Worm (Caenorhabditis elegans) whole organism, early embryonic: ENCODE data around the gene cfap-36.

Source experiments
- B0310.2 ChIP-seq: sonication (generic microtip); optimal IDR thresholded peaks from 2 replicates; lab custom pipeline; 2016; ENCODE audit warnings: mild to moderate bottlenecking, missing genetic modification characterization, missing compliant biosample characterization
- F13C5.2 ChIP-seq: sonication (generic microtip); optimal IDR thresholded peaks from 2 replicates; lab custom pipeline; 2017; ENCODE audit warnings: mild to moderate bottlenecking, missing genetic modification characterization, inconsistent platforms, missing compliant biosample characterization
- aly-1 ChIP-seq: sonication (generic microtip); optimal IDR thresholded peaks from 2 replicates; lab custom pipeline; 2016; ENCODE audit warnings: missing genetic modification characterization, missing compliant biosample characterization
- ama-1 ChIP-seq: fragments of 150-350 bp; optimal IDR thresholded peaks from 2 replicates; lab custom pipeline; 2014
- ceh-13 ChIP-seq: fragments of 200-800 bp; sonication (Bioruptor generic); optimal IDR thresholded peaks from 2 replicates; lab custom pipeline; 2018; ENCODE audit warnings: mild to moderate bottlenecking, missing genetic modification characterization, missing compliant biosample characterization
- ceh-36 ChIP-seq: sonication (generic microtip); optimal IDR thresholded peaks from 2 replicates; lab custom pipeline; 2016; ENCODE audit warnings: missing genetic modification characterization, inconsistent platforms, missing compliant biosample characterization
- ets-7 ChIP-seq: sonication (generic microtip); optimal IDR thresholded peaks from 2 replicates; lab custom pipeline; 2016; ENCODE audit warnings: missing genotype, missing genetic modification characterization, missing compliant biosample characterization
- flt-1 ChIP-seq: fragments of 200-800 bp; sonication (Bioruptor generic); IDR thresholded peaks from 2 replicates; pipeline ENCODE4 v1.3.6; 2022; ENCODE audit warnings: missing genetic modification characterization, missing compliant biosample characterization
- hmbx-1 ChIP-seq: sonication (generic microtip); optimal IDR thresholded peaks from 2 replicates; lab custom pipeline; 2016; ENCODE audit warnings: mild to moderate bottlenecking, missing genetic modification characterization, missing compliant biosample characterization
- hmg-4 ChIP-seq: fragments of 200-800 bp; sonication (Bioruptor generic); optimal IDR thresholded peaks from 2 replicates; lab custom pipeline; 2018; ENCODE audit warnings: mild to moderate bottlenecking, missing genetic modification characterization, missing compliant biosample characterization
- hnd-1 ChIP-seq: sonication (generic microtip); optimal IDR thresholded peaks from 2 replicates; lab custom pipeline; 2016; ENCODE audit warnings: missing genetic modification characterization, missing compliant biosample characterization
- pes-1 ChIP-seq: fragments of 200-800 bp; sonication (Bioruptor generic); IDR thresholded peaks from 2 replicates; pipeline ENCODE4 v1.3.6; 2022; ENCODE audit warnings: missing genetic modification reagents, missing genetic modification characterization, missing compliant biosample characterization
- scrt-1 ChIP-seq: fragments of 200-800 bp; sonication (Bioruptor generic); IDR thresholded peaks from 2 replicates; pipeline ENCODE4 v1.3.6; 2022; ENCODE audit warnings: missing genetic modification characterization, missing compliant biosample characterization
- sea-1 ChIP-seq: fragments of 200-800 bp; sonication (Bioruptor generic); conservative IDR thresholded peaks from 2 replicates; pipeline ENCODE4 v1.3.6; 2022; ENCODE audit warnings: missing genetic modification characterization, missing compliant biosample characterization
- tbx-11 ChIP-seq: fragments of 200-800 bp; sonication (Bioruptor generic); IDR thresholded peaks from 2 replicates; pipeline ENCODE4 v1.3.6; 2022; ENCODE audit warnings: missing genetic modification characterization, missing compliant biosample characterization
- tbx-37 ChIP-seq: fragments of 200-800 bp; sonication (Bioruptor generic); conservative IDR thresholded peaks from 2 replicates; pipeline ENCODE4 v1.3.6; 2022; ENCODE audit warnings: missing genetic modification reagents, missing genetic modification characterization, missing compliant biosample characterization
- tra-4 ChIP-seq: sonication (generic microtip); optimal IDR thresholded peaks from 2 replicates; lab custom pipeline; 2017; ENCODE audit warnings: missing genetic modification characterization, missing compliant biosample characterization

Gene cfap-36

ce11 chrV:156044-156869, 15.8 kb downstream of the cfap-36 start, which contains the start of gene ttb-1:
TSS of gene ttb-1 (plus strand) at chrV:156819.
- TF ChIP-seq sea-1 (GFP tag; lab: Robert Waterston, UW) (0 out of 2 replicates have a peak, but pooled peaks have one; percentile 19), tbx-37 (GFP tag; lab: Robert Waterston, UW) (peak; percentile 53), pes-1 (GFP tag; lab: Robert Waterston, UW) (peak; percentile 68), F13C5.2 (tag; lab: Kevin White, UChicago) (no peak)

- TF ChIP-seq pes-1 (GFP tag; lab: Robert Waterston, UW) (peak; percentile 30; the same call in 1 of the 2 replicates), hnd-1 (no peak), ceh-13 (GFP tag; lab: Kevin White, UChicago) (no peak), scrt-1 (peak; percentile 61; the same call in 1 of the 2 replicates), tbx-11 (peak; percentile 41; the same call in 1 of the 2 replicates), aly-1 (tag; lab: Kevin White, UChicago) (peak; percentile 45), tra-4 (tag; lab: Kevin White, UChicago) (no peak), flt-1 (no peak), hmbx-1 (no peak), ceh-36 (no peak), ets-7 (no peak), B0310.2 (no peak), hmg-4 (peak; percentile 80)
These were observed 16.8 kb downstream of the cfap-36 start for ce11 chrV:155215-155614.

ce11 chrV:153867-154266, 18.1 kb downstream of the cfap-36 start:
- peak; percentile 65 for TF ChIP-seq hmg-4
- no peak for TF ChIP-seq tbx-11
- TF ChIP-seq ceh-36: no peak
- TF ChIP-seq hnd-1: no peak
- TF ChIP-seq aly-1 (tag; lab: Kevin White, UChicago): peak; percentile 22

ce11 chrV:152156-152555, 19.9 kb downstream of the cfap-36 start:
- TF ChIP-seq pes-1 (GFP tag; lab: Robert Waterston, UW): peak; percentile 47; the same call in 1 of the 2 replicates
- TF ChIP-seq ceh-13 (GFP tag; lab: Kevin White, UChicago): no peak
- no peak for TF ChIP-seq scrt-1
- TF ChIP-seq ceh-36: no peak
- no peak for TF ChIP-seq flt-1
- peak; percentile 14 for TF ChIP-seq F13C5.2 (tag; lab: Kevin White, UChicago)
- TF ChIP-seq hmg-4: peak; percentile 66

- TF ChIP-seq hmg-4 (no peak), scrt-1 (no peak), ceh-13 (GFP tag; lab: Kevin White, UChicago) (no peak)
These were observed 20.7 kb downstream of the cfap-36 start, which contains the start of gene W03F9.4 for ce11 chrV:151310-151709. TSS of gene W03F9.4 (minus strand) at chrV:151388.

- TF ChIP-seq aly-1 (tag; lab: Kevin White, UChicago): no peak
- TF ChIP-seq ama-1 (lab: Kevin White, UChicago): no peak
- no peak for TF ChIP-seq ceh-13 (GFP tag; lab: Kevin White, UChicago)
- TF ChIP-seq scrt-1: no peak
- no peak for TF ChIP-seq ceh-36
- TF ChIP-seq pes-1 (GFP tag; lab: Robert Waterston, UW): no peak
- no peak for TF ChIP-seq hmbx-1
- no peak for TF ChIP-seq tra-4 (tag; lab: Kevin White, UChicago)
- no peak for TF ChIP-seq ets-7
- TF ChIP-seq B0310.2: no peak
- no peak for TF ChIP-seq hmg-4
These were observed 22.0 kb downstream of the cfap-36 start for ce11 chrV:150059-150458.

ce11 chrV:145694-146093, 26.3 kb downstream of the cfap-36 start:
- TF ChIP-seq hmbx-1 (no peak), ceh-36 (no peak), ets-7 (no peak), F13C5.2 (tag; lab: Kevin White, UChicago) (no peak), scrt-1 (no peak), B0310.2 (no peak), flt-1 (no peak), tbx-37 (GFP tag; lab: Robert Waterston, UW) (no peak), hnd-1 (no peak)

ce11 chrV:144794-145193, 27.2 kb downstream of the cfap-36 start, which contains the start of gene srh-82:
TSS of gene srh-82 (plus strand) at chrV:145094.
- TF ChIP-seq tbx-11 (no peak), B0310.2 (no peak), scrt-1 (no peak), hmg-4 (no peak), tbx-37 (GFP tag; lab: Robert Waterston, UW) (no peak)

- no peak for TF ChIP-seq sea-1 (GFP tag; lab: Robert Waterston, UW)
- TF ChIP-seq ceh-13 (GFP tag; lab: Kevin White, UChicago): no peak
- TF ChIP-seq B0310.2: no peak
- TF ChIP-seq scrt-1: no peak
- no peak for TF ChIP-seq tbx-11
- no peak for TF ChIP-seq aly-1 (tag; lab: Kevin White, UChicago)
- no peak for TF ChIP-seq hmg-4
- no peak for TF ChIP-seq ceh-36
- TF ChIP-seq F13C5.2 (tag; lab: Kevin White, UChicago): no peak
- TF ChIP-seq flt-1: no peak
- TF ChIP-seq ets-7: no peak
- TF ChIP-seq pes-1 (GFP tag; lab: Robert Waterston, UW): no peak
- no peak for TF ChIP-seq hnd-1
- TF ChIP-seq hmbx-1: no peak
These were observed 30.8 kb downstream of the cfap-36 start, which contains the start of gene W03F9.11 for ce11 chrV:141257-141656. TSS of gene W03F9.11 (minus strand) at chrV:141357.
